Worm (Caenorhabditis elegans): Measurements from ENCODE around the gene csa-1.

- no peak for TF ChIP-seq flt-1 (GFP tag; IDR thresholded peaks at IDR 0.05)
- no peak for TF ChIP-seq ama-1 (optimal IDR thresholded peaks at IDR 0.05)
- no peak for TF ChIP-seq tra-4 (tag; optimal IDR thresholded peaks at IDR 0.05)
- TF ChIP-seq hmg-4 (GFP tag; optimal IDR thresholded peaks at IDR 0.05) = no peak
- TF ChIP-seq B0310.2 (tag; optimal IDR thresholded peaks at IDR 0.05) = no peak
- no peak for TF ChIP-seq hnd-1 (tag; optimal IDR thresholded peaks at IDR 0.05)
- TF ChIP-seq tbx-11 (GFP tag; IDR thresholded peaks at IDR 0.05) = no peak
- no peak for TF ChIP-seq scrt-1 (GFP tag; IDR thresholded peaks at IDR 0.05)
Observed at ce11 chrII:9362249-9362648, 42.7 kb upstream of the csa-1 start.

Data from whole organism, early embryonic.